Worm (Caenorhabditis elegans) whole organism, dauer: Measurements from ENCODE around the gene fkh-2.

Source experiments
- unc-62 ChIP-seq: sonication (generic microtip); optimal IDR thresholded peaks from 2 replicates; lab custom pipeline; 2017; ENCODE audit warnings: missing biosample characterization, missing genetic modification reagents, missing genetic modification characterization

The fkh-2 gene

DNA sequence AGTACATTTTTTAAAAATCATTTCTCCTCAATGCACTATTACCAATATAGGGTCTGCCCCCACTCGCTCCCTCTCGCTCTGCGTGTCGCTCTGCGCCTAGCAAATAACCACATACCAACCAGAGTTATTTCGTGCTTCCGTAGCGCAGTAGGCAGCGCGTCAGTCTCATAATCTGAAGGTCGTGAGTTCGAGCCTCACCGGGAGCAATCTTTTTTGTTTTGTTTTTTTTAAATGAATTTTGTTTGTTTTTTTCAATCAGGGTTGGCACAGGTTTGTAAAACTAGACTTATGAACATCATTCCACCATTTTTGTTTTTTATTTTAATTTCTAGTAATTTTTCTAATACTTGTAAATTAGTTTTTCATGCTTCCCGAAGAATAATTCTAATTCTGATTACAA, 44.5 kb downstream of the fkh-2 start:
- no peak for TF ChIP-seq unc-62 (GFP tag; lab: Kevin White, UChicago)

DNA sequence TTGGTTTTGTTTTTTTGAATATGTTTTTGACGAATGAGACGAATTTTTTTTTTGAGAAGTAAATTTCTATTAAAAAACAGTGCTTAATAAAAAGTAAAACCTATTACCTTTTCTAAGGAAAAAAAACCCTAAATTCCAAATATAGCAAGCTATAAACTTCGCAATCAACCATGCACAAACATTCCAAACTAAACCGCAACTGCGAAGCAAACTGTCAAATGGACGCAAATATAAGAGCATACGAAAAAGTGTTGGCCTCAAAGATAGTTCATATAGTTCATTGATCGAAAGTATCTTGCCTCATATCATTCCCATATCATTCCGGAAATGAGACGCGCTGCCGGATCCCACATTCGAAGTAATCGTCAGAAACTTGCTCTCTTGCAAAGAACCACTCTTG, 45.5 kb downstream of the fkh-2 start, which contains the start of gene C01C4.3:
TSS of gene C01C4.3 (plus strand) at position 301 of the 400 bp plus-strand sequence.
- TF ChIP-seq unc-62 (GFP tag; lab: Kevin White, UChicago) = no peak

DNA sequence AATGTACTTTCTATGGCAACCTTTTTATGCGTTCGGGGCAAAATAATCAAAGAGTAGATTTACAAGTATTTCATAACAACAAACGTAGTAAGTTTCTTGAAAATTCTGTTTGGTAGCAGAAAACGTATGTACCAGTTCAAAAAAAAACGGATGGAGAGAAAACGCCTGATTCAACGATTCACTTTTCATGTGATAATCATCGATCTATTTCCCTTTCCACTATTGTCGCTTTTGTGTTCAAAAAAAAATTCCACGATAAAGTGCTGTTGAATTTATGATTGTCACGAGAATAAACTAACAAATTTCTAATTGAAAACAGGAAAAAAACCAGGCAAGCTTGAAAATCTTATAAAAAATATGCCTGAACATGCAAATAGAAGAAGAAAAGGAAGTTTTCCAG, 46.3 kb downstream of the fkh-2 start:
- no peak for TF ChIP-seq unc-62 (GFP tag; lab: Kevin White, UChicago)

DNA sequence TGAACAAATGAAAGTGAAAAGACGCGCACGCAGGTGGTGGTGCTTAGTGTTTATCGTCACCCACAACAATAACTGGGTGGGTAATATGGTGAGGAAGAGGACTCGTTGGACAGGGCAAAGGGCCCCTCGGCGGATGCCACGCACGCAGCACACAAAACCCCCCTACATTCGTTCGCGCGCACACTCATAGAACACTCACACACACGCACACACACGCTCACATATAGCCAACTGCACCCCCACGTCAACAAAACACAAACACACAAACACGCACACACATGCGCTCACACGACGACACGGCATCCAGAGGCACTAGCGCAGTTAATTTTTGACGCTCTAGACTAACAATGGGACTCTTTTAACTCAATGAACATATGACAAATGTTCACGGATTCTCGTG, 48.0 kb downstream of the fkh-2 start:
- TF ChIP-seq unc-62 (GFP tag; lab: Kevin White, UChicago) = no peak

DNA sequence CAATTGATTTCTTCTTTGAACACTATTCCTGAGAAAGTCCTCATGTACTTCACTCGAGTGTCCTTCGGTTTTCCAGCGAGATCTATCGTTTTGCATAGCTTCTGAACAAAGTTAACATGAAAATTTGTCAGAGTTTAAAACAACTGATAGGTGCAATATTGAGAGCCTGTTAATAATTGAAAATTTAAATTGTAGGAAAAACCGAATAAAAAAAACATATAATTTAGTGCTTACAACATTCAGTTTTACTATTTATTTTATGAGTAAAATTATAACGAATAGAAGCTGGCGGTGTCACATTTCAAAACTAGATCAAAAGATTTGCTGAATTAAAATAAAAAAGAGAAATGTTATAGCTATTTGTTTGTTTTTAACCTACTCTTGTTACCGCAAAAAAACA, 49.0 kb downstream of the fkh-2 start, which contains the start of gene C02F12.8:
TSS of gene C02F12.8 (minus strand) at position 101 of the 400 bp plus-strand sequence.
- TF ChIP-seq unc-62 (GFP tag; lab: Kevin White, UChicago) = no peak
